Fruit fly (Drosophila melanogaster): ENCODE results near the gene Ent2.

The Ent2 gene

DNA sequence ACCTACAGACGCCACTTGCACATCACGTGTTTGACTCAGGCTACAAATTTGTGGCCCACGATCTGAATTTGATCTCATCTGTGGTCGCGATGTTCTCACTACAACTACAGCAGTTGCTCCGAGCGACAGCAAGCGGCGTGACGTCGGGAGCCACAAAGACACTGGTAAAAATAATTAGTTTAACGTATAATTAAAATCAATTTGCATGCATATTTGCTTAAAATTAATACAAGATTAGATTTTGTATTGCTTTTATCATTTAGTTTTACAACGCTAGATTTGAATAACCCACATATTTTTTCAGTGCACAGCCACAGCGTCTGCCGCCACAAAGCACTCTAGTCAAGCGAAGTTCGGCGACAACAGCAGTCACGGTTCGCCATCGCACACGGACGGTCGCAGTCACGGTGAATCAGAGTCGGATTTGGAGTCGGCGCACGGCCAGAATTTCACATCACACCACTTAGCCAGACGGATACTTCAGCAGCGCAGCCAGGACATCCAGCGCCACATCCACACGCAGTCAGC is 50.4 kb downstream of the Ent2 start (continued):
- TF ChIP-seq zfh2 (GFP tag; optimal IDR thresholded peaks at IDR 0.05) (peak; percentile 100), exex (tag; optimal IDR thresholded peaks at IDR 0.05) (peak; percentile 100), tup (GFP tag; optimal IDR thresholded peaks at IDR 0.05) (peak; percentile 100), bbx (GFP tag; IDR thresholded peaks at IDR 0.05; ENCODE audit: partially characterized antibody) (peak; percentile 64; the same call in 1 of the 2 replicates), sima (GFP tag; optimal IDR thresholded peaks at IDR 0.05) (peak; percentile 100), Meics (GFP tag; optimal IDR thresholded peaks at IDR 0.05) (peak; percentile 100), Fer3 (tag; optimal IDR thresholded peaks at IDR 0.05) (peak; percentile 100), gfzf (GFP tag; optimal IDR thresholded peaks at IDR 0.05) (peak; percentile 54), CG2889 (GFP tag; IDR thresholded peaks at IDR 0.05) (peak; percentile 100), CG9437 (GFP tag; optimal IDR thresholded peaks at IDR 0.05) (peak; percentile 98), CG31365 (tag; optimal IDR thresholded peaks at IDR 0.05) (peak; percentile 97), CG8765 (GFP tag; IDR thresholded peaks at IDR 0.05) (peak; percentile 100), CG9727 (GFP tag; optimal IDR thresholded peaks at IDR 0.05) (peak; percentile 100), lab (GFP tag; optimal IDR thresholded peaks at IDR 0.05) (peak; percentile 100), ci (GFP tag; IDR thresholded peaks at IDR 0.05) (peak; percentile 100), ind (GFP tag; optimal IDR thresholded peaks at IDR 0.05) (peak; percentile 100), B-H2 (GFP tag; optimal IDR thresholded peaks at IDR 0.05) (peak; percentile 100), CG4707 (GFP tag; optimal IDR thresholded peaks at IDR 0.05) (peak; percentile 99), Ada2b (GFP tag; IDR thresholded peaks at IDR 0.05) (peak; percentile 100), z (GFP tag; IDR thresholded peaks at IDR 0.05) (peak; percentile 92), lilli (GFP tag; optimal IDR thresholded peaks at IDR 0.05) (peak; percentile 100), CG4617 (GFP tag; optimal IDR thresholded peaks at IDR 0.05; ENCODE audit: borderline replicate concordance) (peak; percentile 100), mld (GFP tag; IDR thresholded peaks at IDR 0.05; ENCODE audit: partially characterized antibody) (no peak), slp2 (GFP tag; optimal IDR thresholded peaks at IDR 0.05) (peak; percentile 100), CG13123 (GFP tag; optimal IDR thresholded peaks at IDR 0.05) (peak; percentile 100), CG16815 (GFP tag; optimal IDR thresholded peaks at IDR 0.05) (peak; percentile 100), CG7357 (GFP tag; IDR thresholded peaks at IDR 0.05) (peak; percentile 99), sna (GFP tag; IDR thresholded peaks at IDR 0.05; ENCODE audit: partially characterized antibody) (no peak), CG30403 (GFP tag; optimal IDR thresholded peaks at IDR 0.05) (peak; percentile 100), scrt (GFP tag; optimal IDR thresholded peaks at IDR 0.05) (peak; percentile 100), Nf-YC (tag; optimal IDR thresholded peaks at IDR 0.05) (peak; percentile 97), gce (GFP tag; IDR thresholded peaks at IDR 0.05) (peak; percentile 100), CG14860 (GFP tag; IDR thresholded peaks at IDR 0.05; ENCODE audit: partially characterized antibody) (0 out of 3 replicates have a peak, but pooled peaks have one; percentile 17), Mad (GFP tag; optimal IDR thresholded peaks at IDR 0.05) (peak; percentile 100), NFAT (GFP tag; IDR thresholded peaks at IDR 0.05) (peak; percentile 100), ro (GFP tag; IDR thresholded peaks at IDR 0.05) (peak; percentile 100), CG34224 (GFP tag; IDR thresholded peaks at IDR 0.05; ENCODE audit: partially characterized antibody) (peak; percentile 33; the same call in 2 of the 3 replicates), inv (GFP tag; IDR thresholded peaks at IDR 0.05; ENCODE audit: partially characterized antibody) (0 out of 2 replicates have a peak, but pooled peaks have one; percentile 38), Side (GFP tag; optimal IDR thresholded peaks at IDR 0.05) (peak; percentile 100), Gug (GFP tag; IDR thresholded peaks at IDR 0.05) (peak; percentile 100), CG7963 (GFP tag; IDR thresholded peaks at IDR 0.05; ENCODE audit: partially characterized antibody) (peak; percentile 18; the same call in 1 of the 3 replicates), mirr (GFP tag; optimal IDR thresholded peaks at IDR 0.05) (peak; percentile 100), toy (GFP tag; IDR thresholded peaks at IDR 0.05) (peak; percentile 100), Poxn (GFP tag; IDR thresholded peaks at IDR 0.05) (peak; percentile 100), Bgb (GFP tag; IDR thresholded peaks at IDR 0.05; ENCODE audit: partially characterized antibody) (peak; percentile 51), CG7271 (tag; optimal IDR thresholded peaks at IDR 0.05) (peak; percentile 99), CG17802 (tag; optimal IDR thresholded peaks at IDR 0.05) (peak; percentile 95), tx (GFP tag; optimal IDR thresholded peaks at IDR 0.05) (peak; percentile 100), Max (GFP tag; optimal IDR thresholded peaks at IDR 0.05) (peak; percentile 100)

All from whole organism, embryonic.